Worm (Caenorhabditis elegans) whole organism, L4/young adult: ENCODE data around the gene bud-13.

Experiments used
- W03F9.2 ChIP-seq: fragments of 150-350 bp; optimal IDR thresholded peaks from 2 replicates; lab custom pipeline; 2014; ENCODE audit warnings: missing biosample characterization, missing genetic modification characterization
- him-1 ChIP-seq: sonication (generic microtip); optimal IDR thresholded peaks from 2 replicates; lab custom pipeline; 2016; ENCODE audit warnings: missing genotype, missing genetic modification reagents, missing genetic modification characterization, missing compliant biosample characterization

DNA sequence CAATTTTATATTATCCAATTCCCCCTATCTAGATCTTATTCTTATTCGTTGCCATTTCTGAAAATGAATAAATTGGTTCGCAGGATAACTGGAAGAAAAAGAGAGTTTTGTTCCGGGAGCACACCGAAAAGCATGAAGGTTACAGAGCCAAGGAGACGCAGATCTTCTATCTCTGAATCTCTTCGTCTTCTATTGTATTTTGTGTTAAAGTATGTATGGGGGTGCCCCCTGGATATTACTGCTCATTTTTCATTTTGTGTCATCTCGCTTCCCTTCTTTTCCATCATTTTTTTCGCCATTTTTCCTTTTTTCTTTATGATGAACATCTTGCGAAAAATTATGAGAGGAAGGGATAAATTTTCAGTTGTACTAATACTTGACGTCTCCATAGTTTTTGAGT lies 33.8 kb downstream of the bud-13 start:
- no peak for TF ChIP-seq him-1 (tag; lab: Kevin White, UChicago)
- TF ChIP-seq W03F9.2: no peak
